Worm (Caenorhabditis elegans): ENCODE data around the gene C35A5.5.

The C35A5.5 gene

ce11 chrV:10471007-10471406 lies 34.6 kb upstream of the C35A5.5 start (continued):
- TF ChIP-seq ZK337.2 (GFP tag; IDR thresholded peaks at IDR 0.05) (no peak), aha-1 (tag) (peak; percentile 97), F26F4.8 (GFP tag; conservative IDR thresholded peaks at IDR 0.05) (0 out of 2 replicates have a peak, but pooled peaks have one; percentile 31), lir-3 (tag; optimal IDR thresholded peaks at IDR 0.05) (no peak), nhr-111 (GFP tag; optimal IDR thresholded peaks at IDR 0.05) (no peak), lin-15B (tag; optimal IDR thresholded peaks at IDR 0.05) (no peak)

ce11 chrV:10472901-10473774 lies 32.5 kb upstream of the C35A5.5 start:
- TF ChIP-seq aha-1 (tag) (peak; percentile 95), Y48G9A.11 (GFP tag; IDR thresholded peaks at IDR 0.05) (no peak), nhr-28 (tag; optimal IDR thresholded peaks at IDR 0.05) (peak; percentile 0), unc-62 (GFP tag; optimal IDR thresholded peaks at IDR 0.05 in 1 of 2) (peak in 1 of 2 experiments; percentile 31), unc-62 (tag; optimal IDR thresholded peaks at IDR 0.05) (no peak), hif-1 (tag; optimal IDR thresholded peaks at IDR 0.05) (peak; percentile 49 to 81)

DNA sequence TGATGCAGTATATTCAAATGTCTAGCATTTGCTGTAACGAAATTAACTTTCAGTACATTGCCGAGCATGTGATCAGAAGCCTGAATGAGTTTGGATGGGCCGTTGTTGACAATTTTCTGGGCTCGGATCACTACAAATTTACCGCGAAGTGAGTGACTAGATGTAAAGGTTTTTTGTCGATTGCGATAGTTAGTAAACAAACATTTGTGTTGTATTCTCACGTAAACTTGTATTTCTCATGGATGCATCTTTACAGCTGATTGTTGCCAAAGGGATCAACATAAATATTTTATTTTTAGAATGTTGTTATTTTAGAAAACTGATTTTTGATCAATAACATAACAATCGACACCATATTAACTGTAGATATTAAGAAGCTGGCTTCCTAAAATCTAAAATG lies 31.6 kb upstream of the C35A5.5 start:
- no peak for TF ChIP-seq pha-4 (GFP tag; IDR thresholded peaks at IDR 0.05)
- peak; percentile 51 for TF ChIP-seq pha-4 (tag; optimal IDR thresholded peaks at IDR 0.05)
- no peak for TF ChIP-seq ces-1 (GFP tag; optimal IDR thresholded peaks at IDR 0.05)
- no peak for TF ChIP-seq nhr-102 (tag; optimal IDR thresholded peaks at IDR 0.05)
- TF ChIP-seq hif-1 (tag; optimal IDR thresholded peaks at IDR 0.05): peak; percentile 48 to 87
- no peak for TF ChIP-seq lim-7 (GFP tag; IDR thresholded peaks at IDR 0.05)
- TF ChIP-seq zfp-2 (tag; optimal IDR thresholded peaks at IDR 0.05): no peak
- no peak for TF ChIP-seq php-3 (GFP tag; IDR thresholded peaks at IDR 0.05)
- no peak for TF ChIP-seq lin-1 (GFP tag; IDR thresholded peaks at IDR 0.05)
- peak in 1 of 2 experiments; percentile 76 for TF ChIP-seq daf-16 (GFP tag; optimal IDR thresholded peaks at IDR 0.05)
- no peak for TF ChIP-seq daf-16 (tag; optimal IDR thresholded peaks at IDR 0.05)
- TF ChIP-seq rbr-2 (tag; optimal IDR thresholded peaks at IDR 0.05): no peak
- TF ChIP-seq spr-3 (GFP tag; optimal IDR thresholded peaks at IDR 0.05): no peak
- 0 out of 2 replicates have a peak, but pooled peaks have one; percentile 12 for TF ChIP-seq T26A8.4 (GFP tag; IDR thresholded peaks at IDR 0.05)
- no peak for TF ChIP-seq F26F4.8 (GFP tag; conservative IDR thresholded peaks at IDR 0.05)
- no peak for TF ChIP-seq hlh-11 (tag; optimal IDR thresholded peaks at IDR 0.05)
- TF ChIP-seq aha-1 (tag): peak; percentile 37
- TF ChIP-seq ama-1 (optimal IDR thresholded peaks at IDR 0.05): peak; percentile 25

DNA sequence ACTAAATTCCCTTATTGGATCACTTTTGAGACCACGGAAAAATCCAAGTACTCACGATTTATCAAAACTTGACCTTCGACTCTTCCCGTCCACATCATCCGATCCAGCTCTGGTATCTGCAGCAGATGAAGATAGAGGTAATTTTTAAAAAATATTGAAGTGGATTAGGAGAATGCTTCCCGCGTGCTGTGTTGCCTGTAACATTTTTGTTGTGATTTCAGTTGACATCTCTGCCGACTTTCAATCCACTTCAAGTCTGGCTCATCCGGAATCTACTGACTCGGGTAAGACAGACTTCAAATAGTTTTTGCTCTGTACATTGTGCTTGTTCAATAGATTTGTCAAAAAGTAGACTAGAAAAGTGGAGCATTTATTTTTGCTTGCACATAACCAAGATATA lies 30.2 kb upstream of the C35A5.5 start:
- TF ChIP-seq ceh-44 (GFP tag; IDR thresholded peaks at IDR 0.05) (no peak), ama-1 (optimal IDR thresholded peaks at IDR 0.05) (peak; percentile 66), dmd-9 (GFP tag; IDR thresholded peaks at IDR 0.05) (no peak), aha-1 (tag) (peak; percentile 96), unc-39 (tag; optimal IDR thresholded peaks at IDR 0.05) (no peak)

DNA sequence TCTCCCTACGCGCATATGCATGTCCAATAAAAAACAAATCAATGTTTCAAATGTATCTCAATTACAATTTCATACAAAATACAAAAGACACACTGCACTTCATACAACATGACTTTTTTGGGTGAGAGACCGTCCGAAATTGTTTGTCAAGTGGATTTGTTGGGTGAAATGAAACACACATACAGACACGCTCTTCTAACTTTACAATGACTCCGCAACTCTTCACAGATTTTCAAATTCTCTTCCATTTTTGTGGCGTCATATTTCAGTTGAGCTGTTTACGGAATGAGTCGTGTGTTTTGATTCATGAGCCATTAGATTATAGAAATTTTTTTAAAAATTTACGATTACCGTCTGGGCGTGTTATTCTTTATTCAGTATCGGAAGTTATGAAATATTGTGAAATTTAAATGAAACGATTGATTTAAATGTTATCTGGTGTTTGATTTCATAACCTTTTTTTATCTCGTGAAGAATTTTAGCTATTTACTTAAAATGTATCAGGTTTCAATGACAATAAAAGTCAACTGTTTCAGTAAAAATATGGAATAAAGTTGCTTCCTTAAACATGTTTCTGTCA lies 28.7 kb upstream of the C35A5.5 start:
- TF ChIP-seq lir-3 (tag; optimal IDR thresholded peaks at IDR 0.05) (no peak), Y105C5A.15 (GFP tag; IDR thresholded peaks at IDR 0.05) (no peak), nhr-10 (tag; optimal IDR thresholded peaks at IDR 0.05) (no peak), hlh-30 (tag; optimal IDR thresholded peaks at IDR 0.05; ENCODE audit: insufficient read depth) (peak; percentile 6), aha-1 (tag) (peak; percentile 89), nhr-76 (tag; optimal IDR thresholded peaks at IDR 0.05) (no peak), lsy-2 (tag; optimal IDR thresholded peaks at IDR 0.05) (peak in 1 of 2 experiments; percentile 20), set-16 (GFP tag; IDR thresholded peaks at IDR 0.05) (no peak), F49E8.2 (tag; optimal IDR thresholded peaks at IDR 0.05; ENCODE audit: borderline replicate concordance) (no peak), T26A8.4 (GFP tag; IDR thresholded peaks at IDR 0.05) (no peak), hif-1 (tag; optimal IDR thresholded peaks at IDR 0.05) (peak in 1 of 2 experiments; percentile 23), tag-97 (GFP tag; IDR thresholded peaks at IDR 0.05) (no peak), zip-2 (tag; optimal IDR thresholded peaks at IDR 0.05) (peak; percentile 86), fos-1 (tag; optimal IDR thresholded peaks at IDR 0.05) (no peak), ztf-11 (tag; optimal IDR thresholded peaks at IDR 0.05) (no peak), dve-1 (tag; optimal IDR thresholded peaks at IDR 0.05; ENCODE audit: insufficient read depth) (no peak), D1046.2 (GFP tag; IDR thresholded peaks at IDR 0.05) (no peak), F10B5.3 (tag; optimal IDR thresholded peaks at IDR 0.05) (no peak), zfp-2 (tag; optimal IDR thresholded peaks at IDR 0.05) (no peak)

Data from whole organism, L4 larva.